Fruit fly (Drosophila melanogaster) whole organism, embryonic: ENCODE results near the gene Tmc.
A peak's percentile ranks its signal among the peaks of the same experiment; 100 is the strongest.

Experiments used
- Adf1 ChIP-seq: fragments of 200-800 bp; sonication (Bioruptor generic); IDR thresholded peaks from 2 replicates; pipeline ENCODE4 v1.3.6; 2022; ENCODE audit warnings: missing biosample characterization, missing genetic modification characterization
- BEAF-32 ChIP-seq: fragments of 200-800 bp; sonication (Bioruptor generic); optimal IDR thresholded peaks from 3 replicates; lab custom pipeline; 2017; ENCODE audit warnings: missing biosample characterization, missing genetic modification characterization, mild to moderate bottlenecking, moderate library complexity, missing genetic modification reagents
- Bgb ChIP-seq: fragments of 200-800 bp; sonication (Bioruptor generic); IDR thresholded peaks from 2 replicates; pipeline ENCODE4 v1.3.6; 2022; ENCODE audit warnings: missing biosample characterization, missing genetic modification characterization; ENCODE audit not compliant: partially characterized antibody
- CG12659 ChIP-seq: fragments of 200-800 bp; sonication (Bioruptor generic); optimal IDR thresholded peaks from 3 replicates; lab custom pipeline; 2017; ENCODE audit warnings: mild to moderate bottlenecking, missing biosample characterization, missing genetic modification reagents, missing genetic modification characterization
- CG13287 ChIP-seq: fragments of 200-800 bp; sonication (Bioruptor generic); IDR thresholded peaks from 2 replicates; pipeline ENCODE4 v1.3.6; 2022; ENCODE audit warnings: missing biosample characterization, missing genetic modification characterization; ENCODE audit not compliant: partially characterized antibody
- CG13775 ChIP-seq: fragments of 200-800 bp; sonication (Bioruptor generic); optimal IDR thresholded peaks from 3 replicates; lab custom pipeline; 2017; ENCODE audit warnings: missing biosample characterization, mild to moderate bottlenecking, missing genetic modification characterization
- CG30403 ChIP-seq: fragments of 200-800 bp; sonication (Bioruptor generic); optimal IDR thresholded peaks from 3 replicates; lab custom pipeline; 2016; ENCODE audit warnings: missing biosample characterization, missing genetic modification characterization
- CG3163 ChIP-seq: fragments of 200-800 bp; sonication (Bioruptor generic); optimal IDR thresholded peaks from 3 replicates; lab custom pipeline; 2016; ENCODE audit warnings: missing biosample characterization, missing genetic modification characterization
- CG32767 ChIP-seq: fragments of 200-800 bp; sonication (Bioruptor generic); IDR thresholded peaks from 2 replicates; pipeline ENCODE4 v1.3.6; 2022; ENCODE audit warnings: missing biosample characterization, missing genetic modification characterization
- CG4707 ChIP-seq: fragments of 200-800 bp; sonication (Bioruptor generic); optimal IDR thresholded peaks from 2 replicates; lab custom pipeline; 2018; ENCODE audit warnings: missing biosample characterization, mild to moderate bottlenecking, missing genetic modification characterization, moderate library complexity
- CG4730 ChIP-seq: fragments of 200-800 bp; sonication (Bioruptor generic); IDR thresholded peaks from 2 replicates; pipeline ENCODE4 v1.3.6; 2022; ENCODE audit warnings: missing biosample characterization, missing genetic modification characterization
- CG7372 ChIP-seq: fragments of 200-800 bp; sonication (Bioruptor generic); IDR thresholded peaks from 2 replicates; pipeline ENCODE4 v1.3.6; 2022; ENCODE audit warnings: missing biosample characterization, missing genetic modification characterization
- CG7928 ChIP-seq: fragments of 200-800 bp; sonication (Bioruptor generic); optimal IDR thresholded peaks from 2 replicates; lab custom pipeline; 2017; ENCODE audit warnings: missing biosample characterization, mild to moderate bottlenecking, missing genetic modification characterization
- CHES-1-like ChIP-seq: fragments of 200-800 bp; sonication (Bioruptor generic); optimal IDR thresholded peaks from 2 replicates; lab custom pipeline; 2016; ENCODE audit warnings: missing biosample characterization, missing genetic modification characterization
- Dref ChIP-seq: fragments of 200-800 bp; sonication (Bioruptor generic); IDR thresholded peaks from 2 replicates; pipeline ENCODE4 v1.3.6; 2022; ENCODE audit warnings: missing biosample characterization, missing genetic modification characterization
- GATAe ChIP-seq: fragments of 200-800 bp; sonication (Bioruptor generic); conservative IDR thresholded peaks from 2 replicates; pipeline ENCODE4 v1.3.6; 2022; ENCODE audit warnings: missing biosample characterization, missing genetic modification characterization
- HLH54F ChIP-seq: fragments of 200-800 bp; sonication (Bioruptor generic); optimal IDR thresholded peaks from 3 replicates; lab custom pipeline; 2016; ENCODE audit warnings: missing biosample characterization, missing genetic modification characterization
- Hand ChIP-seq: fragments of 200-800 bp; sonication (Bioruptor generic); optimal IDR thresholded peaks from 2 replicates; lab custom pipeline; 2017; ENCODE audit warnings: mild to moderate bottlenecking, missing biosample characterization, missing genetic modification reagents, missing genetic modification characterization
- Hr78 ChIP-seq, 2 experiments: fragments of 200-800 bp in 1 of 2; fragments of >200 bp in 1 of 2; sonication (Bioruptor generic) in 1 of 2; optimal IDR thresholded peaks; 2 replicates each; lab custom pipeline; 2017 to 2019; ENCODE audit warnings: missing biosample characterization in 2 of 2, missing genetic modification characterization in 2 of 2, mild to moderate bottlenecking in 1 of 2, moderate library complexity in 1 of 2
- Nf-YB ChIP-seq: fragments of 200-800 bp; sonication (Bioruptor generic); optimal IDR thresholded peaks from 3 replicates; lab custom pipeline; 2019; ENCODE audit warnings: missing biosample characterization, mild to moderate bottlenecking, missing genetic modification characterization, moderate library complexity
- Ptx1 ChIP-seq: fragments of 200-800 bp; sonication (Bioruptor generic); IDR thresholded peaks from 2 replicates; pipeline ENCODE4 v1.3.6; 2022; ENCODE audit warnings: missing biosample characterization, missing genetic modification characterization
- Sox102F ChIP-seq: fragments of 200-800 bp; sonication (Bioruptor generic); optimal IDR thresholded peaks from 2 replicates; lab custom pipeline; 2018; ENCODE audit warnings: missing biosample characterization, mild to moderate bottlenecking, missing genetic modification characterization, moderate library complexity
- Spps ChIP-seq: fragments of 200-800 bp; sonication (Bioruptor generic); optimal IDR thresholded peaks from 2 replicates; lab custom pipeline; 2018; ENCODE audit warnings: missing biosample characterization, mild to moderate bottlenecking, missing genetic modification characterization
- Ssrp ChIP-seq: fragments of 200-800 bp; sonication (Bioruptor generic); optimal IDR thresholded peaks from 2 replicates; lab custom pipeline; 2018; ENCODE audit warnings: missing biosample characterization, mild to moderate bottlenecking, missing genetic modification characterization, moderate library complexity
- ase ChIP-seq: fragments of 200-800 bp; sonication (Bioruptor generic); IDR thresholded peaks from 3 replicates; pipeline ENCODE4 v1.3.6; 2022; ENCODE audit warnings: missing biosample characterization, missing genetic modification characterization
- ash1 ChIP-seq: fragments of 200-800 bp; sonication (Bioruptor generic); optimal IDR thresholded peaks from 2 replicates; lab custom pipeline; 2018; ENCODE audit warnings: missing biosample characterization, mild to moderate bottlenecking, missing genetic modification characterization
- bsh ChIP-seq, 2 experiments: fragments of 200-800 bp; sonication (Bioruptor generic); optimal IDR thresholded peaks; 2 replicates each; lab custom pipeline; 2017 to 2018; ENCODE audit warnings: mild to moderate bottlenecking in 2 of 2, missing biosample characterization in 2 of 2, missing genetic modification characterization in 2 of 2, moderate library complexity in 1 of 2
- cato ChIP-seq: fragments of 200-800 bp; sonication (Bioruptor generic); optimal IDR thresholded peaks from 2 replicates; lab custom pipeline; 2016; ENCODE audit warnings: missing biosample characterization, missing genetic modification characterization, borderline replicate concordance
- corto ChIP-seq: fragments of 200-800 bp; sonication (Bioruptor generic); optimal IDR thresholded peaks from 2 replicates; lab custom pipeline; 2016; ENCODE audit warnings: missing biosample characterization, mild to moderate bottlenecking, missing genetic modification characterization, moderate library complexity
- crc ChIP-seq: fragments of 200-800 bp; sonication (Bioruptor generic); optimal IDR thresholded peaks from 2 replicates; lab custom pipeline; 2016; ENCODE audit warnings: missing biosample characterization, missing genetic modification characterization
- danr ChIP-seq: fragments of 200-800 bp; sonication (Bioruptor generic); IDR thresholded peaks from 2 replicates; pipeline ENCODE4 v1.3.6; 2022; ENCODE audit warnings: missing biosample characterization, missing genetic modification characterization
- dmrt99B ChIP-seq: fragments of 200-800 bp; sonication (Bioruptor generic); optimal IDR thresholded peaks from 2 replicates; lab custom pipeline; 2018; ENCODE audit warnings: missing biosample characterization, mild to moderate bottlenecking, missing genetic modification characterization, moderate library complexity
- eve ChIP-seq, 2 experiments: fragments of >200 bp; optimal IDR thresholded peaks; 2 replicates each; lab custom pipeline; 2017; ENCODE audit warnings: missing biosample characterization in 2 of 2, missing genetic modification characterization in 2 of 2
- fd64A ChIP-seq: fragments of 200-800 bp; sonication (Bioruptor generic); optimal IDR thresholded peaks from 3 replicates; lab custom pipeline; 2018; ENCODE audit warnings: missing biosample characterization, mild to moderate bottlenecking, missing genetic modification characterization
- grn ChIP-seq: fragments of 200-800 bp; sonication (Bioruptor generic); optimal IDR thresholded peaks from 3 replicates; lab custom pipeline; 2017; ENCODE audit warnings: missing biosample characterization, missing genetic modification characterization
- her ChIP-seq: fragments of 200-800 bp; sonication (Bioruptor generic); optimal IDR thresholded peaks from 2 replicates; lab custom pipeline; 2016; ENCODE audit warnings: missing biosample characterization, missing genetic modification characterization
- ind ChIP-seq: fragments of 200-800 bp; sonication (Bioruptor generic); optimal IDR thresholded peaks from 3 replicates; lab custom pipeline; 2016; ENCODE audit warnings: missing biosample characterization, missing genetic modification characterization
- inv ChIP-seq: fragments of 200-800 bp; sonication (Bioruptor generic); IDR thresholded peaks from 2 replicates; pipeline ENCODE4 v1.3.6; 2022; ENCODE audit warnings: missing biosample characterization, missing genetic modification characterization; ENCODE audit not compliant: partially characterized antibody
- kni ChIP-seq: fragments of 200-800 bp; sonication (Bioruptor generic); optimal IDR thresholded peaks from 3 replicates; lab custom pipeline; 2017; ENCODE audit warnings: mild to moderate bottlenecking, missing biosample characterization, missing genetic modification reagents, missing genetic modification characterization
- luna ChIP-seq: fragments of 200-800 bp; sonication (Bioruptor generic); optimal IDR thresholded peaks from 2 replicates; lab custom pipeline; 2016; ENCODE audit warnings: missing biosample characterization, missing genetic modification characterization
- mirr ChIP-seq: fragments of 200-800 bp; sonication (Bioruptor generic); optimal IDR thresholded peaks from 3 replicates; lab custom pipeline; 2018; ENCODE audit warnings: missing biosample characterization, mild to moderate bottlenecking, missing genetic modification characterization
- odd ChIP-seq: fragments of 200-800 bp; sonication (Bioruptor generic); optimal IDR thresholded peaks from 2 replicates; lab custom pipeline; 2017; ENCODE audit warnings: missing biosample characterization, mild to moderate bottlenecking, missing genetic modification characterization
- pb ChIP-seq: fragments of 200-800 bp; sonication (Bioruptor generic); optimal IDR thresholded peaks from 3 replicates; lab custom pipeline; 2016; ENCODE audit warnings: missing biosample characterization, missing genetic modification characterization
- pfk ChIP-seq: fragments of 200-800 bp; sonication (Bioruptor generic); optimal IDR thresholded peaks from 2 replicates; lab custom pipeline; 2018; ENCODE audit warnings: missing biosample characterization, mild to moderate bottlenecking, missing genetic modification characterization, moderate library complexity
- phol ChIP-seq: fragments of 200-800 bp; sonication (Bioruptor generic); optimal IDR thresholded peaks from 3 replicates; lab custom pipeline; 2018; ENCODE audit warnings: missing biosample characterization, mild to moderate bottlenecking, missing genetic modification characterization, moderate library complexity
- sim ChIP-seq: fragments of 200-800 bp; sonication (Bioruptor generic); IDR thresholded peaks from 2 replicates; pipeline ENCODE4 v1.3.6; 2022; ENCODE audit warnings: missing biosample characterization, missing genetic modification characterization
- sna ChIP-seq: fragments of 200-800 bp; sonication (Bioruptor generic); IDR thresholded peaks from 2 replicates; pipeline ENCODE4 v1.3.6; 2022; ENCODE audit warnings: missing biosample characterization, missing genetic modification characterization; ENCODE audit not compliant: partially characterized antibody
- sob ChIP-seq: fragments of 200-800 bp; sonication (Bioruptor generic); IDR thresholded peaks from 2 replicates; pipeline ENCODE4 v1.3.6; 2022; ENCODE audit warnings: missing biosample characterization, missing genetic modification characterization
- toy ChIP-seq: fragments of 200-800 bp; sonication (Bioruptor generic); IDR thresholded peaks from 2 replicates; pipeline ENCODE4 v1.3.6; 2022; ENCODE audit warnings: missing biosample characterization, missing genetic modification characterization

Tmc gene

dm6 chr3L:9613960-9614588 lies 16.5 kb downstream of the Tmc start (continued):
- TF ChIP-seq Hand (GFP tag; lab: Kevin White, UChicago) (no peak), CG30403 (GFP tag; lab: Kevin White, UChicago) (peak; percentile 53), danr (GFP tag; lab: Robert Waterston, UW) (no peak), luna (GFP tag; lab: Kevin White, UChicago) (no peak), ase (GFP tag; lab: Robert Waterston, UW) (0 out of 3 replicates have a peak, but pooled peaks have one; percentile 36), CHES-1-like (GFP tag; lab: Kevin White, UChicago) (no peak), her (GFP tag; lab: Kevin White, UChicago) (no peak), HLH54F (GFP tag; lab: Kevin White, UChicago) (no peak), dmrt99B (tag; lab: Kevin White, UChicago) (peak; percentile 3), corto (GFP tag; lab: Kevin White, UChicago) (no peak), ind (GFP tag; lab: Kevin White, UChicago) (peak; percentile 59), grn (GFP tag; lab: Kevin White, UChicago) (no peak), sob (peak; percentile 79), Dref (peak; percentile 30; the same call in 1 of the 2 replicates), GATAe (GFP tag; lab: Robert Waterston, UW) (no peak), Spps (tag; lab: Kevin White, UChicago) (no peak), Sox102F (GFP tag; lab: Kevin White, UChicago) (no peak), pfk (GFP tag; lab: Kevin White, UChicago) (no peak), kni (no peak), Hr78 (GFP tag; optimal IDR thresholded peaks at IDR 0.05; lab: Kevin White, UChicago) (peak in 1 of 2 experiments; percentile 33), Ssrp (tag; lab: Kevin White, UChicago) (no peak), CG12659 (GFP tag; lab: Kevin White, UChicago) (no peak), bsh (GFP tag; optimal IDR thresholded peaks at IDR 0.05; lab: Kevin White, UChicago) (no peak), CG13287 (GFP tag; lab: Robert Waterston, UW) (no peak), Ptx1 (peak; percentile 59; the same call in 1 of the 2 replicates), toy (GFP tag; lab: Robert Waterston, UW) (no peak), sna (GFP tag; lab: Robert Waterston, UW) (no peak), odd (GFP tag; lab: Kevin White, UChicago) (no peak), pb (GFP tag; lab: Kevin White, UChicago) (no peak), CG13775 (GFP tag; lab: Kevin White, UChicago) (no peak), mirr (GFP tag; lab: Kevin White, UChicago) (no peak), phol (peak; percentile 66), crc (no peak), inv (no peak), CG7928 (no peak), CG4730 (GFP tag; lab: Robert Waterston, UW) (no peak), Adf1 (GFP tag; lab: Robert Waterston, UW) (no peak), cato (GFP tag; lab: Kevin White, UChicago) (no peak), CG32767 (GFP tag; lab: Robert Waterston, UW) (no peak), Bgb (GFP tag; lab: Robert Waterston, UW) (peak; percentile 52; the same call in 1 of the 2 replicates), ash1 (GFP tag; lab: Kevin White, UChicago) (no peak), Nf-YB (GFP tag; lab: Kevin White, UChicago) (no peak), BEAF-32 (GFP tag; lab: Kevin White, UChicago) (no peak), CG7372 (GFP tag; lab: Robert Waterston, UW) (peak; percentile 42; the same call in 1 of the 2 replicates), sim (GFP tag; lab: Robert Waterston, UW) (no peak), CG3163 (GFP tag; lab: Kevin White, UChicago) (no peak), CG4707 (GFP tag; lab: Kevin White, UChicago) (no peak), eve (GFP tag; optimal IDR thresholded peaks at IDR 0.05; lab: Kevin White, UChicago) (no peak), fd64A (GFP tag; lab: Kevin White, UChicago) (no peak)
